Fruit fly (Drosophila melanogaster) whole organism, embryonic: ENCODE data around the gene pix.
A peak's percentile ranks its signal among the peaks of the same experiment; 100 is the strongest.

Experiments
- ATbp ChIP-seq: fragments of 200-800 bp; sonication (Bioruptor generic); optimal IDR thresholded peaks from 2 replicates; lab custom pipeline; 2017; ENCODE audit warnings: missing biosample characterization, mild to moderate bottlenecking, missing genetic modification characterization, missing genetic modification reagents
- BtbVII ChIP-seq: fragments of 200-800 bp; sonication (Bioruptor generic); optimal IDR thresholded peaks from 3 replicates; lab custom pipeline; 2017; ENCODE audit warnings: missing biosample characterization, mild to moderate bottlenecking, missing genetic modification characterization
- C15 ChIP-seq: fragments of 200-800 bp; sonication (Bioruptor generic); IDR thresholded peaks from 3 replicates; pipeline ENCODE4 v1.3.6; 2022; ENCODE audit warnings: missing biosample characterization, missing genetic modification characterization
- CG10366 ChIP-seq: fragments of 200-800 bp; sonication (Bioruptor generic); IDR thresholded peaks from 2 replicates; pipeline ENCODE4 v1.3.6; 2022; ENCODE audit warnings: missing biosample characterization, missing genetic modification characterization
- CG10543 ChIP-seq: fragments of 200-800 bp; sonication (Bioruptor generic); optimal IDR thresholded peaks from 3 replicates; lab custom pipeline; 2017; ENCODE audit warnings: missing biosample characterization, mild to moderate bottlenecking, missing genetic modification characterization, moderate library complexity
- CG10959 ChIP-seq: fragments of 200-800 bp; sonication (Bioruptor generic); IDR thresholded peaks from 2 replicates; pipeline ENCODE4 v1.3.6; 2022; ENCODE audit warnings: missing biosample characterization, missing genetic modification characterization
- CG11093 ChIP-seq: fragments of 200-800 bp; sonication (Bioruptor generic); IDR thresholded peaks from 3 replicates; pipeline ENCODE4 v1.3.6; 2022; ENCODE audit warnings: missing biosample characterization, missing genetic modification characterization
- CG12659 ChIP-seq: fragments of 200-800 bp; sonication (Bioruptor generic); optimal IDR thresholded peaks from 3 replicates; lab custom pipeline; 2017; ENCODE audit warnings: mild to moderate bottlenecking, missing biosample characterization, missing genetic modification reagents, missing genetic modification characterization
- CG13424 ChIP-seq: fragments of 200-800 bp; sonication (Bioruptor generic); optimal IDR thresholded peaks from 2 replicates; lab custom pipeline; 2019; ENCODE audit warnings: missing biosample characterization, mild to moderate bottlenecking, missing genetic modification characterization, moderate library complexity
- CG14441 ChIP-seq: fragments of 200-800 bp; sonication (Bioruptor generic); IDR thresholded peaks from 2 replicates; pipeline ENCODE4 v1.3.6; 2022; ENCODE audit warnings: missing biosample characterization, missing genetic modification characterization
- CG2712 ChIP-seq: fragments of 200-800 bp; optimal IDR thresholded peaks from 3 replicates; lab custom pipeline; 2019; ENCODE audit warnings: missing biosample characterization, mild to moderate bottlenecking, missing genetic modification characterization, moderate library complexity
- CG3407 ChIP-seq: fragments of 200-800 bp; sonication (Bioruptor generic); optimal IDR thresholded peaks from 2 replicates; lab custom pipeline; 2018; ENCODE audit warnings: missing biosample characterization, mild to moderate bottlenecking, missing genetic modification characterization
- CG3838 ChIP-seq: fragments of 200-800 bp; sonication (Bioruptor generic); optimal IDR thresholded peaks from 3 replicates; lab custom pipeline; 2016; ENCODE audit warnings: missing biosample characterization, missing genetic modification characterization
- CG4282 ChIP-seq: fragments of 200-800 bp; sonication (Bioruptor generic); optimal IDR thresholded peaks from 2 replicates; lab custom pipeline; 2016; ENCODE audit warnings: missing biosample characterization, missing genetic modification characterization
- CG6272 ChIP-seq: fragments of 200-800 bp; sonication (Bioruptor generic); IDR thresholded peaks from 2 replicates; pipeline ENCODE4 v1.3.6; 2022; ENCODE audit warnings: missing biosample characterization, missing genetic modification characterization
- CG7839 ChIP-seq: fragments of 200-800 bp; sonication (Bioruptor generic); optimal IDR thresholded peaks from 3 replicates; lab custom pipeline; 2018; ENCODE audit warnings: missing biosample characterization, mild to moderate bottlenecking, missing genetic modification characterization, moderate library complexity
- CG9727 ChIP-seq: fragments of 200-800 bp; sonication (Bioruptor generic); optimal IDR thresholded peaks from 3 replicates; lab custom pipeline; 2017; ENCODE audit warnings: missing biosample characterization, mild to moderate bottlenecking, missing genetic modification characterization
- CG9876 ChIP-seq: fragments of 200-800 bp; sonication (Bioruptor generic); optimal IDR thresholded peaks from 2 replicates; lab custom pipeline; 2016; ENCODE audit warnings: missing biosample characterization, missing genetic modification characterization
- Dbx ChIP-seq: fragments of 200-800 bp; sonication (Bioruptor generic); IDR thresholded peaks from 3 replicates; pipeline ENCODE4 v1.3.6; 2022; ENCODE audit warnings: missing biosample characterization, missing genetic modification characterization
- Dek ChIP-seq: fragments of 200-800 bp; sonication (Bioruptor generic); optimal IDR thresholded peaks from 3 replicates; lab custom pipeline; 2019; ENCODE audit warnings: missing biosample characterization, mild to moderate bottlenecking, missing genetic modification characterization, moderate library complexity
- Dfd ChIP-seq, 2 experiments: fragments of >200 bp; optimal IDR thresholded peaks; 2 replicates each; lab custom pipeline; 2017; ENCODE audit warnings: missing biosample characterization in 2 of 2, missing genetic modification characterization in 2 of 2
- Dip2 ChIP-seq: fragments of 200-800 bp; sonication (Bioruptor generic); IDR thresholded peaks from 2 replicates; pipeline ENCODE4 v1.3.6; 2022; ENCODE audit warnings: missing biosample characterization, missing genetic modification characterization
- HHEX ChIP-seq: fragments of 200-800 bp; sonication (Bioruptor generic); optimal IDR thresholded peaks from 3 replicates; lab custom pipeline; 2017; ENCODE audit warnings: missing biosample characterization, mild to moderate bottlenecking, missing genetic modification characterization, missing genetic modification reagents
- Hmr ChIP-seq: fragments of 200-800 bp; sonication (Bioruptor generic); optimal IDR thresholded peaks from 3 replicates; lab custom pipeline; 2017; ENCODE audit warnings: mild to moderate bottlenecking, missing biosample characterization, missing genetic modification reagents, missing genetic modification characterization
- Hmx ChIP-seq: fragments of 200-800 bp; sonication (Bioruptor generic); optimal IDR thresholded peaks from 2 replicates; lab custom pipeline; 2016; ENCODE audit warnings: missing biosample characterization, missing genetic modification characterization
- Jarid2 ChIP-seq: fragments of 200-800 bp; sonication (Bioruptor generic); optimal IDR thresholded peaks from 3 replicates; lab custom pipeline; 2017; ENCODE audit warnings: mild to moderate bottlenecking, missing biosample characterization, missing genetic modification reagents, missing genetic modification characterization
- Lim3 ChIP-seq: fragments of 200-800 bp; sonication (Bioruptor generic); IDR thresholded peaks from 2 replicates; pipeline ENCODE4 v1.3.6; 2022; ENCODE audit warnings: missing biosample characterization, missing genetic modification characterization
- Mad ChIP-seq: fragments of 200-800 bp; sonication (Bioruptor generic); optimal IDR thresholded peaks from 2 replicates; lab custom pipeline; 2016; ENCODE audit warnings: missing biosample characterization, missing genetic modification characterization
- NFAT ChIP-seq: fragments of 200-800 bp; sonication (Bioruptor generic); IDR thresholded peaks from 2 replicates; pipeline ENCODE4 v1.3.6; 2022; ENCODE audit warnings: missing biosample characterization, missing genetic modification characterization
- Sox100B ChIP-seq: fragments of 200-800 bp; sonication (Bioruptor generic); optimal IDR thresholded peaks from 3 replicates; lab custom pipeline; 2018; ENCODE audit warnings: missing biosample characterization, mild to moderate bottlenecking, missing genetic modification characterization
- Usf ChIP-seq: fragments of 200-800 bp; sonication (Bioruptor generic); optimal IDR thresholded peaks from 2 replicates; lab custom pipeline; 2017; ENCODE audit warnings: missing genotype, missing biosample characterization, missing genetic modification characterization
- ara ChIP-seq: fragments of 200-800 bp; sonication (Bioruptor generic); IDR thresholded peaks from 2 replicates; pipeline ENCODE4 v1.3.6; 2022; ENCODE audit warnings: missing biosample characterization, missing genetic modification characterization
- bsh ChIP-seq, 2 experiments: fragments of 200-800 bp; sonication (Bioruptor generic); optimal IDR thresholded peaks; 2 replicates each; lab custom pipeline; 2017 to 2018; ENCODE audit warnings: mild to moderate bottlenecking in 2 of 2, missing biosample characterization in 2 of 2, missing genetic modification characterization in 2 of 2, moderate library complexity in 1 of 2
- cas ChIP-seq: fragments of 200-800 bp; sonication (Bioruptor generic); IDR thresholded peaks from 2 replicates; pipeline ENCODE4 v1.3.6; 2022; ENCODE audit warnings: missing biosample characterization, missing genetic modification characterization
- caup ChIP-seq: fragments of 200-800 bp; sonication (Bioruptor generic); optimal IDR thresholded peaks from 3 replicates; lab custom pipeline; 2017; ENCODE audit warnings: missing biosample characterization, mild to moderate bottlenecking, missing genetic modification characterization, moderate library complexity; ENCODE audit not compliant: severe bottlenecking
- chn ChIP-seq: fragments of 200-800 bp; sonication (Bioruptor generic); optimal IDR thresholded peaks from 2 replicates; lab custom pipeline; 2016; ENCODE audit warnings: missing biosample characterization, missing genetic modification characterization
- exex ChIP-seq: fragments of 200-800 bp; sonication (Bioruptor generic); optimal IDR thresholded peaks from 4 replicates; lab custom pipeline; 2018; ENCODE audit warnings: missing biosample characterization, mild to moderate bottlenecking, missing genetic modification characterization, moderate library complexity
- hkb ChIP-seq, 2 experiments: fragments of 200-800 bp in 1 of 2; fragments of >200 bp in 1 of 2; sonication (Bioruptor generic) in 1 of 2; IDR thresholded peaks in 1 of 2; optimal IDR thresholded peaks in 1 of 2; 2 replicates each; pipeline versions ENCODE4 v1.3.6 to Lab custom; 2017 to 2022; ENCODE audit warnings: missing biosample characterization in 1 of 2, missing genetic modification characterization in 1 of 2
- lmd ChIP-seq: fragments of 200-800 bp; sonication (Bioruptor generic); IDR thresholded peaks from 2 replicates; pipeline ENCODE4 v1.3.6; 2022; ENCODE audit warnings: missing biosample characterization, missing genetic modification characterization
- lola ChIP-seq, 3 experiments: fragments of >200 bp in 2 of 3; fragments of 200-800 bp in 1 of 3; sonication (Bioruptor generic) in 1 of 3; optimal IDR thresholded peaks; 2 replicates each; lab custom pipeline; 2017 to 2019; ENCODE audit warnings: missing biosample characterization in 3 of 3, missing genetic modification characterization in 3 of 3, mild to moderate bottlenecking in 1 of 3, moderate library complexity in 1 of 3
- sc ChIP-seq, 3 experiments: fragments of >200 bp in 2 of 3; fragments of 200-800 bp in 1 of 3; sonication (Bioruptor generic) in 1 of 3; optimal IDR thresholded peaks; 2 replicates in 2 of 3; 3 replicates in 1 of 3; lab custom pipeline; 2017; ENCODE audit warnings: mild to moderate bottlenecking in 1 of 3, missing biosample characterization in 1 of 3, missing genetic modification characterization in 1 of 3, missing genetic modification reagents in 1 of 3
- sd ChIP-seq: fragments of 200-800 bp; sonication (Bioruptor generic); optimal IDR thresholded peaks from 3 replicates; lab custom pipeline; 2018; ENCODE audit warnings: missing biosample characterization, mild to moderate bottlenecking, missing genetic modification characterization, moderate library complexity
- seq ChIP-seq: fragments of 200-800 bp; sonication (Bioruptor generic); IDR thresholded peaks from 2 replicates; pipeline ENCODE4 v1.3.6; 2022; ENCODE audit warnings: missing biosample characterization, missing genetic modification characterization
- sr ChIP-seq: fragments of 200-800 bp; sonication (Bioruptor generic); IDR thresholded peaks from 3 replicates; pipeline ENCODE4 v1.3.6; 2022; ENCODE audit warnings: missing biosample characterization, missing genetic modification characterization
- tll ChIP-seq, 2 experiments: fragments of 200-800 bp in 1 of 2; fragments of >200 bp in 1 of 2; sonication (Bioruptor generic) in 1 of 2; optimal IDR thresholded peaks; 2 replicates each; lab custom pipeline; 2017 to 2019; ENCODE audit warnings: missing biosample characterization in 2 of 2, missing genetic modification characterization in 2 of 2, mild to moderate bottlenecking in 1 of 2, moderate library complexity in 1 of 2
- tup ChIP-seq: fragments of 200-800 bp; sonication (Bioruptor generic); optimal IDR thresholded peaks from 2 replicates; lab custom pipeline; 2016; ENCODE audit warnings: missing biosample characterization, mild to moderate bottlenecking, missing genetic modification characterization, moderate library complexity
- wor ChIP-seq: fragments of 200-800 bp; sonication (Bioruptor generic); IDR thresholded peaks from 2 replicates; pipeline ENCODE4 v1.3.6; 2022; ENCODE audit warnings: missing biosample characterization, missing genetic modification characterization

The pix gene

DNA sequence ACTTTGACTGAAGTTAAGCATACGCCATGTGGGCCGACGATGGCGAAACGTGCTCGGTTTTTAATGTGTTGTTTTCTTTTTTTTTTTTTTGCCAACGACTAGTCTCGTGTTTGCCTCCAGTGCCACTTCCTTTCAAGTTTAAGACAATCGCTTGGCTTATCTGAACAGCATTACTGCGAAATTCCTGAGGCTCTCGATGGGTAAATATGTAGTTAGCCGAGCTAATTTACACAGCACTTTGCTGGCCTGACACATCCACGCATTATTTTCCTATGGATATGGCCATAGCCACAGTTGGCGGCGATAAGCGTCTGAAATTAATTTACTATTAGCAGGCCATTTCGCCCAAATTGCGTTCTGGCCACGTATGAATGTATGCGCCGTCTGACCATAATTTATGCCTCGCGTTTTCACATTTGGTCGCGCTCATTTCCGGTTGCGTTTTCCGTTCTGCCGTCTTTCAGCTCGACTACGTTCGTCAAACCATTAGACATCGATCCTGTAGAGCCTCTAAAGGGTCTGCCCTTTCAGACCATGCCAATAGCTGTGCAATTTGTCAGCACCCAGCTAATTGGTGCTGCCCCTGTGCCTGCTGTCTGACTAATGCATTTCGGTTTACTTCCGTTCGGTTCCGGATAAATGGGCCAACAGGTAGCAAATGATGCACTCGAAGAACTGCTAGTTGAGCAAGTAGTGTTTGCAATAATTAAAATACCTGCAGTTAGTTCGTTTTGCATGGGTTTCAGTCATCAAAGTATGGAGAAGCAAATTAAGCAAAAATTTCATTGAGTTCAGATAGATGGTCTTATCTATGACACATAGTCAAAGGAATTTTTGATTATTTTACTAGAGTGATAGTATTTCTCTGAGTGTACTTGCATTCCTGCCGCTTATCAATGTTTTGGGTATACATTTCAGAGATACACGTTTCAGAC is 46.1 kb upstream of the pix start (continued):
- peak; percentile 3 to 72 for TF ChIP-seq tll (GFP tag; optimal IDR thresholded peaks at IDR 0.05; lab: Kevin White, UChicago)
- no peak for TF ChIP-seq ara (GFP tag; lab: Robert Waterston, UW)
- no peak for TF ChIP-seq sr (GFP tag; lab: Robert Waterston, UW)
- TF ChIP-seq CG9876 (GFP tag; lab: Kevin White, UChicago), result no peak
- no peak for TF ChIP-seq CG4282
- peak; percentile 34 for TF ChIP-seq Hmr (GFP tag; lab: Kevin White, UChicago)
- no peak for TF ChIP-seq CG9727 (GFP tag; lab: Kevin White, UChicago)
- no peak for TF ChIP-seq HHEX (GFP tag; lab: Kevin White, UChicago)
- TF ChIP-seq hkb (optimal IDR thresholded peaks at IDR 0.05; lab: Kevin White, UChicago), result no peak
- no peak for TF ChIP-seq hkb (GFP tag; IDR thresholded peaks at IDR 0.05; lab: Robert Waterston, UW)
- 0 out of 2 replicates have a peak, but pooled peaks have one; percentile 6 for TF ChIP-seq lmd
- no peak for TF ChIP-seq BtbVII
- no peak for TF ChIP-seq sc (optimal IDR thresholded peaks at IDR 0.05; lab: Kevin White, UChicago)
- TF ChIP-seq sc (GFP tag; optimal IDR thresholded peaks at IDR 0.05; lab: Kevin White, UChicago), result no peak
- no peak for TF ChIP-seq chn (GFP tag; lab: Kevin White, UChicago)
- TF ChIP-seq wor, result no peak
- no peak for TF ChIP-seq cas
- TF ChIP-seq CG11093, result no peak
- no peak for TF ChIP-seq CG10543 (GFP tag; lab: Kevin White, UChicago)
- no peak for TF ChIP-seq CG10959 (GFP tag; lab: Robert Waterston, UW)
- no peak for TF ChIP-seq C15
- TF ChIP-seq CG12659 (GFP tag; lab: Kevin White, UChicago), result no peak
- TF ChIP-seq exex (tag; lab: Kevin White, UChicago), result no peak
- peak; percentile 23 for TF ChIP-seq caup (GFP tag; lab: Kevin White, UChicago)
- no peak for TF ChIP-seq Dek (tag; lab: Kevin White, UChicago)
- no peak for TF ChIP-seq bsh (GFP tag; optimal IDR thresholded peaks at IDR 0.05; lab: Kevin White, UChicago)
- TF ChIP-seq CG3838 (GFP tag; lab: Kevin White, UChicago), result no peak
- TF ChIP-seq Dfd (GFP tag; optimal IDR thresholded peaks at IDR 0.05; lab: Kevin White, UChicago), result no peak
- TF ChIP-seq tup (GFP tag; lab: Kevin White, UChicago), result peak; percentile 8
- no peak for TF ChIP-seq CG6272 (GFP tag; lab: Robert Waterston, UW)
- TF ChIP-seq CG13424 (tag; lab: Kevin White, UChicago), result no peak
- peak; percentile 6 for TF ChIP-seq sd (tag; lab: Kevin White, UChicago)
- no peak for TF ChIP-seq NFAT (GFP tag; lab: Robert Waterston, UW)
- TF ChIP-seq CG14441, result no peak
- 0 out of 3 replicates have a peak, but pooled peaks have one; percentile 17 for TF ChIP-seq Dbx
- no peak for TF ChIP-seq Mad
- no peak for TF ChIP-seq Usf (GFP tag; lab: Kevin White, UChicago)
- TF ChIP-seq ATbp (GFP tag; lab: Kevin White, UChicago), result no peak
- TF ChIP-seq seq (GFP tag; lab: Robert Waterston, UW), result no peak
- no peak for TF ChIP-seq CG3407 (GFP tag; lab: Kevin White, UChicago)
- TF ChIP-seq Hmx (GFP tag; lab: Kevin White, UChicago), result no peak
- TF ChIP-seq Dip2, result no peak
- TF ChIP-seq CG2712 (tag; lab: Kevin White, UChicago), result no peak
- TF ChIP-seq CG10366 (GFP tag; lab: Robert Waterston, UW), result no peak
- TF ChIP-seq Sox100B, result no peak
- no peak for TF ChIP-seq Lim3 (GFP tag; lab: Robert Waterston, UW)
- peak in 1 of 3 experiments; percentile 28 for TF ChIP-seq lola (GFP tag; optimal IDR thresholded peaks at IDR 0.05; lab: Kevin White, UChicago)
- no peak for TF ChIP-seq Jarid2 (GFP tag; lab: Kevin White, UChicago)
- TF ChIP-seq CG7839 (tag; lab: Kevin White, UChicago), result no peak
